Fruit fly (Drosophila melanogaster) Kc167 (cell line): Measurements from ENCODE around the gene CG42305.

Experiments used
- Myc ChIP-seq: fragments of >200 bp; optimal IDR thresholded peaks from 2 replicates; lab custom pipeline; 2017; ENCODE audit warnings: missing external identifiers
- Sin3A ChIP-seq: fragments of >200 bp; optimal IDR thresholded peaks from 2 replicates; lab custom pipeline; 2018; ENCODE audit warnings: missing external identifiers
- h ChIP-seq: fragments of >200 bp; optimal IDR thresholded peaks from 3 replicates; lab custom pipeline; 2018; ENCODE audit warnings: missing external identifiers
- insv ChIP-seq: fragments of >200 bp; optimal IDR thresholded peaks from 3 replicates; lab custom pipeline; 2018; ENCODE audit warnings: missing external identifiers
- psq ChIP-seq: fragments of >200 bp; optimal IDR thresholded peaks from 2 replicates; lab custom pipeline; 2017; ENCODE audit warnings: missing external identifiers
- ttk ChIP-seq: sonication (Bioruptor generic); optimal IDR thresholded peaks from 2 replicates; lab custom pipeline; 2017; ENCODE audit warnings: missing external identifiers

dm6 chr2L:18788953-18789352 is 23.5 kb upstream of the CG42305 start:
- TF ChIP-seq Sin3A (lab: Kevin White, UChicago) (no peak), ttk (no peak), psq (no peak), h (lab: Kevin White, UChicago) (no peak), insv (lab: Kevin White, UChicago) (no peak), Myc (no peak)
